Fruit fly (Drosophila melanogaster): Measurements from ENCODE around the gene CG17349.

DNA sequence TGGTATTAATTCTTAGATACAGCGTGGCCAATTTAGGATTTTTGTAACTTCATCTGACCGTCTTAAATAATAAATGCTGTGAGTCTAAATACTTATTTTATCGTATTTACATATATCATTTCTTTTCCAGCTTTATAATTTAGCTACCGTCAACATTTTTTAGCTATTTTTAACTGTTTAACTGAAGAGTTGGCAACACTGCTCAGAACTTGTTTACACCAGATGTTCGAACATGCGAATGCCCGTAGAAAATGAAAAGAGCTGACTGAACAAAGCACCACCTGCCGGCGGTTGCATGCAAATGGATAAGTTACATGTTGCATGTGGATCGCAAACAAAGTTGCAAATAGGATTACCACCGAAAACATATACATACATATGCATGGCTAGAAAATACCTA lies 6.7 kb upstream of the CG17349 start:
- TF ChIP-seq Sp1 (GFP tag; optimal IDR thresholded peaks at IDR 0.05) (no peak), psq (GFP tag; optimal IDR thresholded peaks at IDR 0.05) (no peak), HLH106 (tag; optimal IDR thresholded peaks at IDR 0.05) (peak; percentile 14), N (GFP tag; optimal IDR thresholded peaks at IDR 0.05) (no peak), OdsH (GFP tag; optimal IDR thresholded peaks at IDR 0.05) (no peak)
